Fruit fly (Drosophila melanogaster) whole organism, embryonic: Measurements from ENCODE around the gene Glut4EF.

Experiments
- Aef1 ChIP-seq: fragments of 200-800 bp; sonication (Bioruptor generic); IDR thresholded peaks from 3 replicates; pipeline ENCODE4 v1.3.6; 2022; ENCODE audit warnings: missing biosample characterization, missing genetic modification characterization
- CG13894 ChIP-seq: fragments of 200-800 bp; sonication (Bioruptor generic); optimal IDR thresholded peaks from 3 replicates; lab custom pipeline; 2018; ENCODE audit warnings: missing biosample characterization, mild to moderate bottlenecking, missing genetic modification characterization, moderate library complexity
- CG15269 ChIP-seq: fragments of 200-800 bp; sonication (Bioruptor generic); optimal IDR thresholded peaks from 2 replicates; lab custom pipeline; 2018; ENCODE audit warnings: missing biosample characterization, mild to moderate bottlenecking, missing genetic modification characterization, moderate library complexity
- CG16813 ChIP-seq: fragments of 200-800 bp; sonication (Bioruptor generic); IDR thresholded peaks from 3 replicates; pipeline ENCODE4 v1.3.6; 2022; ENCODE audit warnings: missing biosample characterization, missing genetic modification characterization; ENCODE audit not compliant: partially characterized antibody
- CG17361 ChIP-seq: fragments of 200-800 bp; sonication (Bioruptor generic); IDR thresholded peaks from 3 replicates; pipeline ENCODE4 v1.3.6; 2022; ENCODE audit warnings: missing biosample characterization, missing genetic modification characterization
- CG1792 ChIP-seq: fragments of 200-800 bp; sonication (Bioruptor generic); optimal IDR thresholded peaks from 2 replicates; lab custom pipeline; 2016; ENCODE audit warnings: missing biosample characterization, missing genetic modification characterization
- CG18764 ChIP-seq: fragments of 200-800 bp; sonication (Bioruptor generic); optimal IDR thresholded peaks from 3 replicates; lab custom pipeline; 2016; ENCODE audit warnings: missing biosample characterization, missing genetic modification characterization
- CG2116 ChIP-seq: fragments of 200-800 bp; sonication (Bioruptor generic); optimal IDR thresholded peaks from 3 replicates; lab custom pipeline; 2018; ENCODE audit warnings: missing biosample characterization, mild to moderate bottlenecking, missing genetic modification characterization
- CG2202 ChIP-seq: fragments of 200-800 bp; sonication (Bioruptor generic); optimal IDR thresholded peaks from 2 replicates; lab custom pipeline; 2018; ENCODE audit warnings: missing biosample characterization, mild to moderate bottlenecking, missing genetic modification characterization
- CG31224 ChIP-seq: fragments of 200-800 bp; sonication (Bioruptor generic); IDR thresholded peaks from 2 replicates; pipeline ENCODE4 v1.3.6; 2022; ENCODE audit warnings: missing biosample characterization, missing genetic modification characterization
- CG33213 ChIP-seq: fragments of 200-800 bp; sonication (Bioruptor generic); optimal IDR thresholded peaks from 3 replicates; lab custom pipeline; 2016; ENCODE audit warnings: missing biosample characterization, missing genetic modification characterization
- CG9797 ChIP-seq: fragments of 200-800 bp; sonication (Bioruptor generic); optimal IDR thresholded peaks from 3 replicates; lab custom pipeline; 2018; ENCODE audit warnings: missing biosample characterization, mild to moderate bottlenecking, missing genetic modification characterization
- CrebB ChIP-seq: fragments of 200-800 bp; sonication (Bioruptor generic); optimal IDR thresholded peaks from 3 replicates; lab custom pipeline; 2018; ENCODE audit warnings: missing biosample characterization, mild to moderate bottlenecking, missing genetic modification characterization
- Dbx ChIP-seq: fragments of 200-800 bp; sonication (Bioruptor generic); IDR thresholded peaks from 3 replicates; pipeline ENCODE4 v1.3.6; 2022; ENCODE audit warnings: missing biosample characterization, missing genetic modification characterization
- E2f2 ChIP-seq: fragments of 200-800 bp; sonication (Bioruptor generic); IDR thresholded peaks from 2 replicates; pipeline ENCODE4 v1.3.6; 2022; ENCODE audit warnings: missing biosample characterization, missing genetic modification characterization
- Ets65A ChIP-seq: fragments of 200-800 bp; sonication (Bioruptor generic); peaks from one replicate; lab custom pipeline; 2016; ENCODE audit warnings: missing biosample characterization, missing genetic modification characterization
- HLH3B ChIP-seq: fragments of 200-800 bp; sonication (Bioruptor generic); IDR thresholded peaks from 2 replicates; pipeline ENCODE4 v1.3.6; 2022; ENCODE audit warnings: missing biosample characterization, missing genetic modification characterization
- Max ChIP-seq: fragments of 200-800 bp; sonication (Bioruptor generic); optimal IDR thresholded peaks from 2 replicates; lab custom pipeline; 2016; ENCODE audit warnings: missing biosample characterization, mild to moderate bottlenecking, missing genetic modification characterization
- Med ChIP-seq: fragments of 200-800 bp; sonication (Bioruptor generic); peaks from one replicate; lab custom pipeline; 2016; ENCODE audit warnings: missing biosample characterization, missing genetic modification characterization, mild to moderate bottlenecking, inconsistent platforms, moderate library complexity
- Mes4 ChIP-seq: fragments of 200-800 bp; sonication (Bioruptor generic); optimal IDR thresholded peaks from 2 replicates; lab custom pipeline; 2016; ENCODE audit warnings: missing biosample characterization, missing genetic modification characterization
- PHDP ChIP-seq: fragments of 200-800 bp; sonication (Bioruptor generic); optimal IDR thresholded peaks from 3 replicates; lab custom pipeline; 2018; ENCODE audit warnings: missing biosample characterization, mild to moderate bottlenecking, missing genetic modification characterization, moderate library complexity
- Ptx1 ChIP-seq: fragments of 200-800 bp; sonication (Bioruptor generic); IDR thresholded peaks from 2 replicates; pipeline ENCODE4 v1.3.6; 2022; ENCODE audit warnings: missing biosample characterization, missing genetic modification characterization
- Tbp ChIP-seq: fragments of >200 bp; optimal IDR thresholded peaks from 2 replicates; lab custom pipeline; 2018; ENCODE audit warnings: missing biosample characterization, missing genetic modification characterization
- YL-1 ChIP-seq: fragments of 200-800 bp; sonication (Bioruptor generic); optimal IDR thresholded peaks from 3 replicates; lab custom pipeline; 2017; ENCODE audit warnings: missing biosample characterization, mild to moderate bottlenecking, missing genetic modification characterization
- aop ChIP-seq: fragments of 200-800 bp; sonication (Bioruptor generic); IDR thresholded peaks from 2 replicates; pipeline ENCODE4 v1.3.6; 2022; ENCODE audit warnings: missing biosample characterization, missing genetic modification characterization
- bab2 ChIP-seq: fragments of 200-800 bp; sonication (Bioruptor generic); optimal IDR thresholded peaks from 2 replicates; lab custom pipeline; 2016; ENCODE audit warnings: missing biosample characterization, missing genetic modification characterization
- bcd ChIP-seq: fragments of 200-800 bp; sonication (Bioruptor generic); optimal IDR thresholded peaks from 2 replicates; lab custom pipeline; 2017; ENCODE audit warnings: missing biosample characterization, mild to moderate bottlenecking, missing genetic modification characterization
- bigmax ChIP-seq: fragments of 200-800 bp; sonication (Bioruptor generic); optimal IDR thresholded peaks from 2 replicates; lab custom pipeline; 2018; ENCODE audit warnings: missing biosample characterization, mild to moderate bottlenecking, missing genetic modification characterization
- chn ChIP-seq: fragments of 200-800 bp; sonication (Bioruptor generic); optimal IDR thresholded peaks from 2 replicates; lab custom pipeline; 2016; ENCODE audit warnings: missing biosample characterization, missing genetic modification characterization
- ci ChIP-seq: fragments of 200-800 bp; sonication (Bioruptor generic); IDR thresholded peaks from 3 replicates; pipeline ENCODE4 v1.3.6; 2022; ENCODE audit warnings: missing biosample characterization, missing genetic modification characterization
- crp ChIP-seq, 2 experiments: fragments of 200-800 bp; sonication (Bioruptor generic); optimal IDR thresholded peaks; 2 replicates in 1 of 2; 3 replicates in 1 of 2; lab custom pipeline; 2017; ENCODE audit warnings: missing biosample characterization in 2 of 2, missing genetic modification characterization in 2 of 2, mild to moderate bottlenecking in 1 of 2, moderate library complexity in 1 of 2
- emc ChIP-seq: fragments of 200-800 bp; sonication (Bioruptor generic); optimal IDR thresholded peaks from 2 replicates; lab custom pipeline; 2016; ENCODE audit warnings: missing biosample characterization, missing genetic modification characterization
- fd64A ChIP-seq: fragments of 200-800 bp; sonication (Bioruptor generic); optimal IDR thresholded peaks from 3 replicates; lab custom pipeline; 2018; ENCODE audit warnings: missing biosample characterization, mild to moderate bottlenecking, missing genetic modification characterization
- gcm ChIP-seq: fragments of 200-800 bp; sonication (Bioruptor generic); optimal IDR thresholded peaks from 2 replicates; lab custom pipeline; 2019; ENCODE audit warnings: missing biosample characterization, mild to moderate bottlenecking, missing genetic modification characterization, moderate library complexity
- gfzf ChIP-seq: fragments of 200-800 bp; sonication (Bioruptor generic); optimal IDR thresholded peaks from 2 replicates; lab custom pipeline; 2016; ENCODE audit warnings: missing biosample characterization, mild to moderate bottlenecking, missing genetic modification characterization, moderate library complexity
- hkb ChIP-seq, 2 experiments: fragments of 200-800 bp in 1 of 2; fragments of >200 bp in 1 of 2; sonication (Bioruptor generic) in 1 of 2; IDR thresholded peaks in 1 of 2; optimal IDR thresholded peaks in 1 of 2; 2 replicates each; pipeline versions ENCODE4 v1.3.6 to Lab custom; 2017 to 2022; ENCODE audit warnings: missing biosample characterization in 1 of 2, missing genetic modification characterization in 1 of 2
- hth ChIP-seq: fragments of >200 bp; optimal IDR thresholded peaks from 2 replicates; lab custom pipeline; 2017; ENCODE audit warnings: inconsistent platforms
- jing ChIP-seq: fragments of 200-800 bp; sonication (Bioruptor generic); optimal IDR thresholded peaks from 2 replicates; lab custom pipeline; 2018; ENCODE audit warnings: missing biosample characterization, mild to moderate bottlenecking, missing genetic modification characterization
- kni ChIP-seq: fragments of 200-800 bp; sonication (Bioruptor generic); optimal IDR thresholded peaks from 3 replicates; lab custom pipeline; 2017; ENCODE audit warnings: mild to moderate bottlenecking, missing biosample characterization, missing genetic modification reagents, missing genetic modification characterization
- lab ChIP-seq: fragments of 200-800 bp; sonication (Bioruptor generic); optimal IDR thresholded peaks from 3 replicates; lab custom pipeline; 2017; ENCODE audit warnings: missing biosample characterization, missing genetic modification characterization, mild to moderate bottlenecking, moderate library complexity, missing genetic modification reagents
- lmd ChIP-seq: fragments of 200-800 bp; sonication (Bioruptor generic); IDR thresholded peaks from 2 replicates; pipeline ENCODE4 v1.3.6; 2022; ENCODE audit warnings: missing biosample characterization, missing genetic modification characterization
- phol ChIP-seq: fragments of 200-800 bp; sonication (Bioruptor generic); optimal IDR thresholded peaks from 3 replicates; lab custom pipeline; 2018; ENCODE audit warnings: missing biosample characterization, mild to moderate bottlenecking, missing genetic modification characterization, moderate library complexity
- pzg ChIP-seq: fragments of 200-800 bp; sonication (Bioruptor generic); optimal IDR thresholded peaks from 3 replicates; lab custom pipeline; 2018; ENCODE audit warnings: missing biosample characterization, mild to moderate bottlenecking, missing genetic modification characterization, moderate library complexity
- row ChIP-seq: fragments of 200-800 bp; sonication (Bioruptor generic); IDR thresholded peaks from 3 replicates; pipeline ENCODE4 v1.3.6; 2022; ENCODE audit warnings: missing biosample characterization, missing genetic modification characterization
- seq ChIP-seq: fragments of 200-800 bp; sonication (Bioruptor generic); IDR thresholded peaks from 2 replicates; pipeline ENCODE4 v1.3.6; 2022; ENCODE audit warnings: missing biosample characterization, missing genetic modification characterization
- sima ChIP-seq: fragments of 200-800 bp; sonication (Bioruptor generic); optimal IDR thresholded peaks from 2 replicates; lab custom pipeline; 2016; ENCODE audit warnings: missing biosample characterization, missing genetic modification characterization
- so ChIP-seq: fragments of 200-800 bp; sonication (Bioruptor generic); IDR thresholded peaks from 3 replicates; pipeline ENCODE4 v1.3.6; 2022; ENCODE audit warnings: missing biosample characterization, missing genetic modification characterization
- sob ChIP-seq: fragments of 200-800 bp; sonication (Bioruptor generic); IDR thresholded peaks from 2 replicates; pipeline ENCODE4 v1.3.6; 2022; ENCODE audit warnings: missing biosample characterization, missing genetic modification characterization
- toy ChIP-seq: fragments of 200-800 bp; sonication (Bioruptor generic); IDR thresholded peaks from 2 replicates; pipeline ENCODE4 v1.3.6; 2022; ENCODE audit warnings: missing biosample characterization, missing genetic modification characterization

Glut4EF gene

dm6 chr3R:9985585-9986393 lies 111.3 kb downstream of the Glut4EF start, which contains the start of gene Art4 (continued):
- TF ChIP-seq CG33213 (peak; percentile 47), CG15269 (tag; lab: Kevin White, UChicago) (peak; percentile 4), pzg (GFP tag; lab: Kevin White, UChicago) (peak; percentile 61), jing (GFP tag; lab: Kevin White, UChicago) (no peak), fd64A (no peak), PHDP (peak; percentile 9), Aef1 (GFP tag; lab: Robert Waterston, UW) (0 out of 3 replicates have a peak, but pooled peaks have one; percentile 15), lab (GFP tag; lab: Kevin White, UChicago) (peak; percentile 49), toy (GFP tag; lab: Robert Waterston, UW) (no peak), Med (GFP tag; lab: Kevin White, UChicago) (peak; percentile 88), kni (GFP tag; lab: Kevin White, UChicago) (peak; percentile 26), CG16813 (GFP tag; lab: Robert Waterston, UW) (peak; percentile 70), bcd (peak; percentile 28), row (peak; percentile 77), gcm (GFP tag; lab: Kevin White, UChicago) (no peak), Ets65A (GFP tag; lab: Kevin White, UChicago) (peak; percentile 91), hkb (optimal IDR thresholded peaks at IDR 0.05; lab: Kevin White, UChicago) (peak; percentile 78), hkb (GFP tag; IDR thresholded peaks at IDR 0.05; lab: Robert Waterston, UW) (no peak), gfzf (GFP tag; lab: Kevin White, UChicago) (peak; percentile 39), CG1792 (GFP tag; lab: Kevin White, UChicago) (peak; percentile 36), CG2116 (GFP tag; lab: Kevin White, UChicago) (peak; percentile 70), HLH3B (peak; percentile 44; the same call in 1 of the 2 replicates), YL-1 (GFP tag; lab: Kevin White, UChicago) (peak; percentile 74), emc (no peak), sima (GFP tag; lab: Kevin White, UChicago) (peak; percentile 10), CrebB (tag; lab: Kevin White, UChicago) (no peak), aop (no peak), ci (peak; percentile 46; the same call in 1 of the 3 replicates), lmd (no peak), CG2202 (tag; lab: Kevin White, UChicago) (no peak), E2f2 (GFP tag; lab: Robert Waterston, UW) (peak; percentile 35; the same call in 1 of the 2 replicates), hth (lab: Kevin White, UChicago) (no peak), CG31224 (GFP tag; lab: Robert Waterston, UW) (no peak), Dbx (GFP tag; lab: Robert Waterston, UW) (peak; percentile 61; the same call in 2 of the 3 replicates), crp (GFP tag; optimal IDR thresholded peaks at IDR 0.05; lab: Kevin White, UChicago) (no peak), Tbp (GFP tag; lab: Kevin White, UChicago) (peak; percentile 54), Mes4 (GFP tag; lab: Kevin White, UChicago) (no peak), CG17361 (GFP tag; lab: Robert Waterston, UW) (no peak; the same call in none of the 3 replicates), bab2 (GFP tag; lab: Kevin White, UChicago) (peak; percentile 26), CG13894 (tag; lab: Kevin White, UChicago) (peak; percentile 25), chn (GFP tag; lab: Kevin White, UChicago) (peak; percentile 24), seq (no peak), so (GFP tag; lab: Robert Waterston, UW) (no peak; the same call in 2 of the 3 replicates), CG18764 (GFP tag; lab: Kevin White, UChicago) (no peak), Ptx1 (GFP tag; lab: Robert Waterston, UW) (peak; percentile 42), sob (GFP tag; lab: Robert Waterston, UW) (no peak), bigmax (GFP tag; lab: Kevin White, UChicago) (no peak), phol (peak; percentile 64), CG9797 (peak; percentile 41), Max (GFP tag; lab: Kevin White, UChicago) (peak; percentile 42)
